Worm (Caenorhabditis elegans): ENCODE results near the gene pzf-1.

The pzf-1 gene

DNA sequence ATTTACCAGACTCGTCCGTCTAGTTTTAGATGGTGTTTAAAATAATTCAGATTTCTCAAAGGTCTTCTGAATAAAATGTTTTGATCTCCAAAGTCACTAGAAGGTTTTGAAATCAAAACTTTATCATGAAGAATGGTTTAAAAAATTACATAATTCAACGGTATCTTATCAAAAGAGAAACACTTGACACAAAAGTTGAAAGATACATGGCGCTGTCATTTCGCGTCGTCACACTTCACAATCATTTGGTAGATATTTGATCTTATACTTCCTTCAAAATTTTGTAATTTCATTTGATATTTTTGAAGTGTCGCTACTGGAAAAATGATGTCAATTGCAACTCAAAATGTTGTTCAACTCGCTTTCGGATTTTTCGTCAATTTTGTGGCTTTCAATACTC is 28.9 kb upstream of the pzf-1 start, which contains the start of gene F36G9.3:
Gene F36G9.3 (plus strand): TSS at position 301 of the 400 bp plus-strand sequence.
- TF ChIP-seq xbp-1 (tag; optimal IDR thresholded peaks at IDR 0.05) (no peak), unc-62 (GFP tag; optimal IDR thresholded peaks at IDR 0.05) (no peak), hlh-4 (tag; optimal IDR thresholded peaks at IDR 0.05) (no peak), Y116A8C.19 (tag; optimal IDR thresholded peaks at IDR 0.05; ENCODE audit: borderline replicate concordance) (no peak), ama-1 (optimal IDR thresholded peaks at IDR 0.05) (no peak), ces-1 (GFP tag; optimal IDR thresholded peaks at IDR 0.05) (no peak), C16A3.4 (tag; optimal IDR thresholded peaks at IDR 0.05) (no peak), ztf-11 (tag; optimal IDR thresholded peaks at IDR 0.05) (no peak), lsy-2 (tag; optimal IDR thresholded peaks at IDR 0.05) (no peak), tbx-2 (tag; optimal IDR thresholded peaks at IDR 0.05) (no peak), ceh-8 (GFP tag; optimal IDR thresholded peaks at IDR 0.05) (no peak), lin-14 (GFP tag; optimal IDR thresholded peaks at IDR 0.05) (no peak)

DNA sequence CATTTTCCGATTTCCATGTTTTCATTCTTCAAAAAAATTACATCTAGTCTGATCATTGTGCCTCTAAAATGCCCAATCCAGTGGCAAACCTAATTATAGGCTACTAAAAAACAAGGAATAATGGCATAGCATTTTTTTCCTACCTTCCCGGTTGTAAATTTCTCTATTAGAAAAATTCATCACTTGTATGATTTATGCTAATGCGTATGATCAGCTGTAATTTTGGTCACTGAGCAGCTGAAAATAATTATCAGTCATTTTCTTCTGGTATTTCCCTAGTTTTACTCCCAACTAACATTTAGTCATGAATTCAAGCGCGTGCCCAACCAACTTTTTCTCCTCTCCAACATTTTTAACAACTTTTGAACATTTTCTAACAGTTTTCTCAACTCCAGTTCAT is 27.3 kb upstream of the pzf-1 start, which contains the start of gene srh-186:
Gene srh-186 (plus strand): TSS at position 301 of the 400 bp plus-strand sequence.
- TF ChIP-seq nhr-19 (GFP tag; conservative IDR thresholded peaks at IDR 0.05) (no peak), nhr-20 (tag; optimal IDR thresholded peaks at IDR 0.05) (no peak)

DNA sequence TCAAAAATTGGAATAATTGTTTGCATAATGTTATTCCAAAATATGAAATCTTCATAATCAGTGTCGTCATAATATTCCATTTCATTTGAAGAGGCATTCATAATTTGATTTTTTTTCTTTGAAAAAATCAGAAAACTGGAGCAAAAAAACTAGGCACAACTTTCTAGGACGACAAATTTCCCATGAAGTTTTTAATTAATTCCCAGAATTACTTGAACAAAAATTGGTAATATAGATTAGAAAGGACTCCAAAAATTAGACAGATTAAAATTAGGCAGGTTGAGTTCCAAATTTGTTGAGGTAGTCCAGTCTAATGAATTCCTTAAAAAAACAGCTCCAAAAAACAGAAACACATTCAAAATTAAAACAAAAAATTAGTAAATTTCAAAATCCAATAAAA is 26.7 kb upstream of the pzf-1 start, which contains the start of gene srw-57:
Gene srw-57 (minus strand): TSS at position 101 of the 400 bp plus-strand sequence.
- TF ChIP-seq mab-9 (GFP tag; IDR thresholded peaks at IDR 0.05) (no peak), ztf-4 (tag; optimal IDR thresholded peaks at IDR 0.05) (no peak), fkh-10 (GFP tag; optimal IDR thresholded peaks at IDR 0.05) (no peak), nhr-19 (GFP tag; conservative IDR thresholded peaks at IDR 0.05) (no peak)

DNA sequence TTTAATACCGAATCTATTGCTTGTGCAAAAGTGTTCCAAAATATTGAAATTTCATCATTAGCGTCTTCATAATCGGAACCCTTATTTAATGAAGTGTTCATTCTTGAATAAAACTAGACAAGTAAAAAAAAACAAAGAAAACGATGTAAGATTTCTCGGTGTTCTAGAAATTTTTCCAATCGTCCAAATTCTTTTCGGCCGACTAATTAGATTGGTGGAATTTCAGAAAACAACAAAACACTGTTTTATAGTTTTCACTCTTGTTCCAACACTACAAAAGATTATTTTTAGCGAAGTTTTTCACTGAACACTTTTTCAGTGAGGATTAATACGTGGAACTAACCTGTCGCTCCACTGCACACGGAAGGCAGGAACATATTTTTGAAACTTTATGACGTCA is 24.5 kb upstream of the pzf-1 start, which contains the start of gene srw-56:
Gene srw-56 (minus strand): TSS at position 101 of the 400 bp plus-strand sequence.
- TF ChIP-seq efl-1 (optimal IDR thresholded peaks at IDR 0.05) (no peak), efl-1 (GFP tag; optimal IDR thresholded peaks at IDR 0.05 in 1 of 2) (peak in 1 of 2 experiments; percentile 61), nhr-237 (tag; optimal IDR thresholded peaks at IDR 0.05) (no peak), lin-35 (GFP tag; optimal IDR thresholded peaks at IDR 0.05) (no peak)

DNA sequence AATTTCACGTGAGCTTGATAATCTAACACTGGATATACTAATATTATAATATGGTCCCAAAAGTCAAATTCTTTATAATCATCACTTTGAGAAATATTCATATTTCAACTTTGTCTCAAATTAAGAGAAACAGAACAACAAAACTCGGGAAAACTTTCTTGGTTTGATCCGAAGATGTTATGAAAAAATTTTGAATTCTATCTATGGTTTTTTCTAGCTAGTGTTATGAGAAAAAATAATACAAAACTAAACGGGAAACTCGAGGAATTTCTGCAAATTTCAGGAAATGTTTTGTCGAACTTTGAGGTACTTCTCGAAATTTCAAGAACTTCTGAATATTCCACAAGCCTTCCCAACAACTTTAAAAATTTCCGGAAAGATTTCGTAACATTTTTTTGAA is 22.7 kb upstream of the pzf-1 start, which contains the start of gene srw-59:
Gene srw-59 (minus strand): TSS at position 101 of the 400 bp plus-strand sequence.
- TF ChIP-seq fkh-4 (tag; optimal IDR thresholded peaks at IDR 0.05; ENCODE audit: borderline replicate concordance) (no peak), nhr-85 (tag) (no peak)

DNA sequence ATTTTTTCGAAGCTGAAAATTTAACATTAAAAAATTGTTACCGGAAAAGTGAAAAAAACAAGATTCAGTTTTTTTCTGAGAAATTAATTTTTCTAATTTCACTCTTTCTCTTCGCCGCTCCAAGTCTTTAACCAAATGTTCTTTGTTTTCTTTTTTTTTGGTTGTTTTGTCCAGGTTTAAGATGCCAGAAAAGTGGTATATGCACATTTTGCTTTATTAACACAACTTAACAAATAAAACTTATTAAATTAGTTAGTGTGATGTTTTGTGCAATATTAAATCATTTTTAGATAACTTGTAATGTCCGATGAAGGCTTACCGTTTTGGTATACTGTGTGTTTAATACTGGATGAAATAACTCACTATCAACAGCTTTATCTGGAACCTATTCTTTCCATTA is 14.9 kb upstream of the pzf-1 start, which contains the start of gene srw-53:
Gene srw-53 (plus strand): TSS at position 301 of the 400 bp plus-strand sequence.
- TF ChIP-seq nhr-237 (tag; optimal IDR thresholded peaks at IDR 0.05) (no peak), C34B4.2 (tag; optimal IDR thresholded peaks at IDR 0.05) (no peak), grh-1 (GFP tag; IDR thresholded peaks at IDR 0.05) (no peak), jun-1 (tag; optimal IDR thresholded peaks at IDR 0.05) (no peak), mdl-1 (tag; optimal IDR thresholded peaks at IDR 0.05) (no peak), ama-1 (optimal IDR thresholded peaks at IDR 0.05) (no peak), ets-5 (GFP tag; IDR thresholded peaks at IDR 0.05) (no peak), ceh-8 (GFP tag; optimal IDR thresholded peaks at IDR 0.05) (no peak), lin-35 (GFP tag; optimal IDR thresholded peaks at IDR 0.05) (no peak), hlh-4 (tag; optimal IDR thresholded peaks at IDR 0.05) (no peak), hpl-2 (GFP tag; optimal IDR thresholded peaks at IDR 0.05) (no peak), hlh-17 (GFP tag; optimal IDR thresholded peaks at IDR 0.05; ENCODE audit: borderline replicate concordance) (no peak), unc-98 (GFP tag; IDR thresholded peaks at IDR 0.05) (no peak), elt-3 (tag; optimal IDR thresholded peaks at IDR 0.05) (no peak), skn-1 (tag; optimal IDR thresholded peaks at IDR 0.05) (no peak), pax-3 (tag; optimal IDR thresholded peaks at IDR 0.05) (no peak), mab-9 (GFP tag; IDR thresholded peaks at IDR 0.05) (no peak), ceh-63 (GFP tag; optimal IDR thresholded peaks at IDR 0.05) (no peak), nhr-77 (tag; optimal IDR thresholded peaks at IDR 0.05) (no peak)
